Worm (Caenorhabditis elegans) whole organism, late embryonic: ENCODE data around the gene srg-45.

ENCODE experiments used
- K09A11.1 ChIP-seq: sonication (generic microtip); optimal IDR thresholded peaks from 2 replicates; lab custom pipeline; 2017; ENCODE audit warnings: antibody characterized with exemption, mild to moderate bottlenecking, missing genetic modification characterization, missing compliant biosample characterization; ENCODE audit not compliant: insufficient read depth
- ama-1 ChIP-seq: fragments of 150-350 bp; optimal IDR thresholded peaks from 2 replicates; lab custom pipeline; 2014
- ceh-24 ChIP-seq: sonication (generic microtip); optimal IDR thresholded peaks from 2 replicates; lab custom pipeline; 2016; ENCODE audit warnings: mild to moderate bottlenecking, missing genetic modification characterization, missing compliant biosample characterization
- dmd-4 ChIP-seq: sonication (generic microtip); optimal IDR thresholded peaks from 2 replicates; lab custom pipeline; 2016; ENCODE audit warnings: borderline replicate concordance, missing genetic modification characterization, missing compliant biosample characterization
- dve-1 ChIP-seq: sonication (generic microtip); optimal IDR thresholded peaks from 2 replicates; lab custom pipeline; 2017; ENCODE audit warnings: antibody characterized with exemption, mild to moderate bottlenecking, missing genetic modification characterization, missing compliant biosample characterization
- ets-4 ChIP-seq: sonication (generic microtip); optimal IDR thresholded peaks from 2 replicates; lab custom pipeline; 2016; ENCODE audit warnings: missing genetic modification characterization, missing compliant biosample characterization
- eyg-1 ChIP-seq: sonication (generic microtip); optimal IDR thresholded peaks from 2 replicates; lab custom pipeline; 2016; ENCODE audit warnings: missing genotype, missing genetic modification characterization, missing compliant biosample characterization
- hlh-15 ChIP-seq: sonication (generic microtip); optimal IDR thresholded peaks from 2 replicates; lab custom pipeline; 2016; ENCODE audit warnings: missing genetic modification characterization, missing compliant biosample characterization
- hlh-6 ChIP-seq: sonication (generic microtip); optimal IDR thresholded peaks from 2 replicates; lab custom pipeline; 2016; ENCODE audit warnings: missing genotype, missing genetic modification characterization, missing compliant biosample characterization
- madf-2 ChIP-seq: sonication (generic microtip); optimal IDR thresholded peaks from 2 replicates; lab custom pipeline; 2017; ENCODE audit warnings: missing genetic modification characterization, missing compliant biosample characterization
- mec-3 ChIP-seq: sonication (generic microtip); optimal IDR thresholded peaks from 2 replicates; lab custom pipeline; 2016; ENCODE audit warnings: borderline replicate concordance, missing genetic modification characterization, missing compliant biosample characterization
- rnt-1 ChIP-seq: sonication (generic microtip); optimal IDR thresholded peaks from 2 replicates; lab custom pipeline; 2016; ENCODE audit warnings: missing genetic modification characterization, missing compliant biosample characterization
- sox-4 ChIP-seq: sonication (generic microtip); optimal IDR thresholded peaks from 2 replicates; lab custom pipeline; 2017; ENCODE audit warnings: mild to moderate bottlenecking, missing genetic modification characterization, inconsistent platforms, missing compliant biosample characterization
- tbx-2 ChIP-seq: sonication (generic microtip); optimal IDR thresholded peaks from 2 replicates; lab custom pipeline; 2016; ENCODE audit warnings: missing genetic modification characterization, missing compliant biosample characterization
- unc-86 ChIP-seq: sonication (generic microtip); optimal IDR thresholded peaks from 2 replicates; lab custom pipeline; 2016; ENCODE audit warnings: missing genetic modification characterization, missing compliant biosample characterization

Gene srg-45

DNA sequence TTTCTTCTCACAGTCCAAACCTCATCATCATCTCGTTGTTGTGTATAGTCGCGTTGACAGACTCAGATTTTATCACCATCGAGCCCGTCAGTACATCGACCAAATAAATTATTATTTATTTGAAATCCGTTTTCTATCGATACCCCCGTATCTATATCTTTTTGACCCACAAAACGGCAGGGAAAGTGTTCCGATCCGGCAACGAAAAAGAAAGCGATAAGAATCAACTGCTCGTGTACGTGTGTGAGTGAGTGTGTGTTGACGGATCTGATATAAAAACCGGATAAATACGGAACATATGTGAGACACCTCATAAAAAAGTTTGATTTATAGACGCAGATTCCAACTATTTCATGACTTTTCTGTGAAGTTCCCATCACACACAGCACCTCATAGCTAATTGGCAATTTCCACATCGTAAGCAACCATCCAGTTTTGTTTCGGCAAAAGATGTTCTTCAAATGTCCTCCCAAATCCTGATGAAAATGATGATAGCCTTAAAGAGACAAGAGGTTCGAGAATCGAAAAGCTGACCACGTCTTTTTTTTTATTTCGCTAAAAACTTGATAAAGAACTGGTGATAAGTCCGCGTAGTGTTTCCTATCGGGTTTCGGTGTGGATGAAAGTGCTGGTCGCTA lies 47.0 kb downstream of the srg-45 start:
- TF ChIP-seq ama-1 (lab: Kevin White, UChicago) (peak; percentile 91), sox-4 (tag; lab: Kevin White, UChicago) (no peak), rnt-1 (tag; lab: Kevin White, UChicago) (peak; percentile 20), hlh-15 (tag; lab: Kevin White, UChicago) (no peak), unc-86 (no peak), mec-3 (tag; lab: Kevin White, UChicago) (no peak), hlh-6 (no peak), dve-1 (tag; lab: Kevin White, UChicago) (no peak), K09A11.1 (tag; lab: Kevin White, UChicago) (no peak)

DNA sequence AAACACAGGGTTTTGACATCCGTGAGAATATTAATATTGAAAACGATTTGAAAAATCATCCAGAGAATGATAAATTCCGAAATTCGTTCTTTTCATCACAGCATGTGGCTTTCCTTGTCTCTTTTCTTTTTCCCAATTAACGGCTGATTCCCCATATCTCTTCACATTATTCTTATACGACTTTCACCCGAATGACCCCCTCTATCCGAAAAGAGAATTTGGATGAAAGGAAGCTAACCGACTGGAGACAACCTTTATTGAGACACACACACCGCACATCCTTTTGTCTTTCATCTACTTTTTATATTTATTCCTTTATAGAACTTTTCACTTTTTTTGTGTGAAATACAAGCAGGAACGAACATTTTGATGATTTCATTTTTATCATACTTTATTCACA lies 50.3 kb downstream of the srg-45 start:
- no peak for TF ChIP-seq eyg-1 (tag; lab: Kevin White, UChicago)
- TF ChIP-seq tbx-2 (tag; lab: Kevin White, UChicago), result no peak
- no peak for TF ChIP-seq ets-4
- TF ChIP-seq dmd-4, result no peak
- TF ChIP-seq ceh-24 (tag; lab: Kevin White, UChicago), result no peak
- no peak for TF ChIP-seq madf-2
- TF ChIP-seq, all 69 proteins: peak for 0
